Worm (Caenorhabditis elegans) whole organism, midembryonic: ENCODE data around the gene nspe-3.

Source experiments
- T22C8.4 ChIP-seq: fragments of 200-800 bp; sonication (Bioruptor generic); IDR thresholded peaks from 2 replicates; pipeline ENCODE4 v1.3.6; 2022; ENCODE audit warnings: missing genetic modification characterization, missing compliant biosample characterization
- cog-1 ChIP-seq: sonication (generic microtip); optimal IDR thresholded peaks from 2 replicates; lab custom pipeline; 2016; ENCODE audit warnings: missing genetic modification characterization, missing compliant biosample characterization
- flt-1 ChIP-seq: fragments of 200-800 bp; sonication (Bioruptor generic); IDR thresholded peaks from 2 replicates; pipeline ENCODE4 v1.3.6; 2022; ENCODE audit warnings: missing genetic modification characterization, missing compliant biosample characterization
- klf-2 ChIP-seq: fragments of 200-800 bp; sonication (Bioruptor generic); conservative IDR thresholded peaks from 2 replicates; pipeline ENCODE4 v1.3.6; 2022; ENCODE audit warnings: missing genetic modification reagents, missing genetic modification characterization, missing compliant biosample characterization
- med-1 ChIP-seq: sonication (generic microtip); optimal IDR thresholded peaks from 2 replicates; lab custom pipeline; 2017; ENCODE audit warnings: missing genetic modification characterization, mild to moderate bottlenecking, missing compliant biosample characterization, antibody characterized with exemption, missing genetic modification reagents; ENCODE audit not compliant: insufficient read depth
- ref-1 ChIP-seq: fragments of 200-800 bp; sonication (Bioruptor generic); conservative IDR thresholded peaks from 2 replicates; pipeline ENCODE4 v1.3.6; 2022; ENCODE audit warnings: missing genetic modification reagents, missing genetic modification characterization, missing compliant biosample characterization
- tab-1 ChIP-seq: fragments of 200-800 bp; sonication (Bioruptor generic); IDR thresholded peaks from 2 replicates; pipeline ENCODE4 v1.3.6; 2022; ENCODE audit warnings: missing genetic modification characterization, missing compliant biosample characterization
- ztf-23 ChIP-seq: fragments of 200-800 bp; sonication (Bioruptor generic); IDR thresholded peaks from 2 replicates; pipeline ENCODE4 v1.3.6; 2022; ENCODE audit warnings: missing genetic modification reagents, missing genetic modification characterization, missing compliant biosample characterization

ce11 chrII:12617586-12617985 is at the start of gene nspe-3:
- TF ChIP-seq ref-1 (GFP tag; lab: Robert Waterston, UW), result no peak
- TF ChIP-seq tab-1 (GFP tag; lab: Robert Waterston, UW), result no peak
- no peak for TF ChIP-seq med-1 (GFP tag; lab: Kevin White, UChicago)
- TF ChIP-seq klf-2, result no peak
- no peak for TF ChIP-seq T22C8.4 (GFP tag; lab: Robert Waterston, UW)
- no peak for TF ChIP-seq cog-1
- TF ChIP-seq ztf-23 (GFP tag; lab: Robert Waterston, UW), result no peak
- TF ChIP-seq flt-1 (GFP tag; lab: Robert Waterston, UW), result no peak
